Fruit fly (Drosophila melanogaster): ENCODE measurements around the gene Spn28Dc.
A peak's percentile ranks its signal among the peaks of the same experiment; 100 is the strongest.

The Spn28Dc gene

dm6 chr2L:7993984-7994854 lies 12.8 kb downstream of the Spn28Dc start, which contains the start of gene pes (continued):
- peak; percentile 80 for TF ChIP-seq dsx (GFP tag; optimal IDR thresholded peaks at IDR 0.05; ENCODE audit: poor library complexity, severe bottlenecking)
- TF ChIP-seq CG1621 (tag; optimal IDR thresholded peaks at IDR 0.05): peak; percentile 2
- TF ChIP-seq esn (GFP tag; optimal IDR thresholded peaks at IDR 0.05): peak; percentile 40
- peak; percentile 87 for TF ChIP-seq CG8632 (GFP tag; optimal IDR thresholded peaks at IDR 0.05)
- peak; percentile 91 for TF ChIP-seq net (GFP tag; optimal IDR thresholded peaks at IDR 0.05)
- peak; percentile 92 for TF ChIP-seq cyc (GFP tag; optimal IDR thresholded peaks at IDR 0.05)
- peak; percentile 90 for TF ChIP-seq CG10669 (GFP tag; optimal IDR thresholded peaks at IDR 0.05)
- peak; percentile 89 for TF ChIP-seq spab (GFP tag; optimal IDR thresholded peaks at IDR 0.05)
- peak; percentile 83 for TF ChIP-seq CG6854 (GFP tag; optimal IDR thresholded peaks at IDR 0.05)
- peak; percentile 9 for TF ChIP-seq fd59A (GFP tag; optimal IDR thresholded peaks at IDR 0.05)

dm6 chr2L:7993062-7993685 lies 13.8 kb downstream of the Spn28Dc start:
- no peak for TF ChIP-seq Ets21C (GFP tag; optimal IDR thresholded peaks at IDR 0.05)
- TF ChIP-seq Lpt (GFP tag; optimal IDR thresholded peaks at IDR 0.05): no peak
- no peak for TF ChIP-seq Eip78C (GFP tag)
- TF ChIP-seq CG6854 (GFP tag; optimal IDR thresholded peaks at IDR 0.05): no peak
- TF ChIP-seq CG6792 (GFP tag; optimal IDR thresholded peaks at IDR 0.05): no peak
- TF ChIP-seq cyc (GFP tag; optimal IDR thresholded peaks at IDR 0.05): no peak
- no peak for TF ChIP-seq Sox102F (GFP tag; optimal IDR thresholded peaks at IDR 0.05)
- TF ChIP-seq Met (GFP tag; optimal IDR thresholded peaks at IDR 0.05): no peak
- TF ChIP-seq CG10669 (GFP tag; optimal IDR thresholded peaks at IDR 0.05): no peak
- no peak for TF ChIP-seq CG9139 (GFP tag; optimal IDR thresholded peaks at IDR 0.05)
- no peak for TF ChIP-seq dac (GFP tag; optimal IDR thresholded peaks at IDR 0.05)
- no peak for TF ChIP-seq CG31627 (GFP tag; optimal IDR thresholded peaks at IDR 0.05)
- TF ChIP-seq vri (GFP tag; optimal IDR thresholded peaks at IDR 0.05): no peak
- 0 out of 3 replicates have a peak, but pooled peaks have one; percentile 5 for TF ChIP-seq CG6163 (GFP tag; IDR thresholded peaks at IDR 0.05)
- TF ChIP-seq fd85E (GFP tag; optimal IDR thresholded peaks at IDR 0.05): no peak
- no peak for TF ChIP-seq esn (GFP tag; optimal IDR thresholded peaks at IDR 0.05)
- no peak for TF ChIP-seq CG1621 (tag; optimal IDR thresholded peaks at IDR 0.05)
- no peak for TF ChIP-seq CG11294 (GFP tag; IDR thresholded peaks at IDR 0.05)
- TF ChIP-seq salr (GFP tag; optimal IDR thresholded peaks at IDR 0.05): no peak
- no peak for TF ChIP-seq Gug (GFP tag; IDR thresholded peaks at IDR 0.05)
- TF ChIP-seq CG6276 (GFP tag; optimal IDR thresholded peaks at IDR 0.05): peak; percentile 23
- no peak for TF ChIP-seq Ets96B (tag; optimal IDR thresholded peaks at IDR 0.05)
- no peak for TF ChIP-seq Sox14 (GFP tag; optimal IDR thresholded peaks at IDR 0.05)
- no peak for TF ChIP-seq CG8632 (GFP tag; optimal IDR thresholded peaks at IDR 0.05)
- no peak for TF ChIP-seq Hr39 (GFP tag; optimal IDR thresholded peaks at IDR 0.05)
- no peak for TF ChIP-seq Hr38 (GFP tag; optimal IDR thresholded peaks at IDR 0.05)
- no peak for TF ChIP-seq Eip75B (GFP tag; optimal IDR thresholded peaks at IDR 0.05)
- peak; percentile 50; the same call in 1 of the 3 replicates for TF ChIP-seq eg (GFP tag; IDR thresholded peaks at IDR 0.05)
- no peak for TF ChIP-seq CG11762 (GFP tag; optimal IDR thresholded peaks at IDR 0.05; ENCODE audit: insufficient read depth)
- no peak for TF ChIP-seq fkh (GFP tag; optimal IDR thresholded peaks at IDR 0.05)
- no peak for TF ChIP-seq ss (GFP tag; optimal IDR thresholded peaks at IDR 0.05)
- TF ChIP-seq Sox15 (GFP tag; optimal IDR thresholded peaks at IDR 0.05): no peak
- TF ChIP-seq CG34406 (GFP tag; optimal IDR thresholded peaks at IDR 0.05): no peak
- TF ChIP-seq CG15336 (GFP tag; IDR thresholded peaks at IDR 0.05): peak; percentile 31; the same call in 1 of the 2 replicates
- TF ChIP-seq CG8119 (GFP tag; IDR thresholded peaks at IDR 0.05): peak; percentile 25; the same call in 1 of the 3 replicates
- TF ChIP-seq OdsH (GFP tag; optimal IDR thresholded peaks at IDR 0.05): no peak
- peak; percentile 20 for TF ChIP-seq svp (GFP tag)
- no peak for TF ChIP-seq CG3919 (GFP tag; optimal IDR thresholded peaks at IDR 0.05)
- TF ChIP-seq pdm3 (GFP tag; optimal IDR thresholded peaks at IDR 0.05): no peak
- no peak for TF ChIP-seq Blimp-1 (GFP tag; optimal IDR thresholded peaks at IDR 0.05)
- no peak for TF ChIP-seq acj6 (GFP tag; optimal IDR thresholded peaks at IDR 0.05)
- TF ChIP-seq CG7368 (GFP tag; optimal IDR thresholded peaks at IDR 0.05): no peak
